Worm (Caenorhabditis elegans): ENCODE data around the gene Y14H12A.2.

Y14H12A.2 gene

ce11 chrII:3958673-3959299 is 30.7 kb downstream of the Y14H12A.2 start:
- TF ChIP-seq mxl-3 (GFP tag; optimal IDR thresholded peaks at IDR 0.05): peak; percentile 59
- no peak for TF ChIP-seq madf-5 (GFP tag; IDR thresholded peaks at IDR 0.05)
- 0 out of 2 replicates have a peak, but pooled peaks have one; percentile 29 for TF ChIP-seq lin-29 (GFP tag; IDR thresholded peaks at IDR 0.05)
- peak in 1 of 2 experiments; percentile 46 for TF ChIP-seq hif-1 (tag; optimal IDR thresholded peaks at IDR 0.05)
- no peak for TF ChIP-seq T20F7.1 (GFP tag; optimal IDR thresholded peaks at IDR 0.05)
- peak; percentile 35; the same call in 1 of the 2 replicates for TF ChIP-seq set-16 (GFP tag; IDR thresholded peaks at IDR 0.05)
- TF ChIP-seq R02D3.7 (tag; optimal IDR thresholded peaks at IDR 0.05): no peak
- TF ChIP-seq nhr-11 (tag; optimal IDR thresholded peaks at IDR 0.05): peak; percentile 68
- TF ChIP-seq spr-3 (GFP tag; optimal IDR thresholded peaks at IDR 0.05): no peak
- TF ChIP-seq ama-1 (optimal IDR thresholded peaks at IDR 0.05): no peak
- no peak for TF ChIP-seq unc-62 (GFP tag; optimal IDR thresholded peaks at IDR 0.05 in 1 of 2)
- no peak for TF ChIP-seq unc-62 (tag; optimal IDR thresholded peaks at IDR 0.05)
- TF ChIP-seq lin-38 (GFP tag; IDR thresholded peaks at IDR 0.05): peak; percentile 39
- peak; percentile 91 for TF ChIP-seq dve-1 (tag; optimal IDR thresholded peaks at IDR 0.05; ENCODE audit: insufficient read depth)
- peak; percentile 85 for TF ChIP-seq tra-1 (GFP tag; IDR thresholded peaks at IDR 0.05)
- TF ChIP-seq fkh-10 (GFP tag; optimal IDR thresholded peaks at IDR 0.05): no peak
- 0 out of 2 replicates have a peak, but pooled peaks have one; percentile 17 for TF ChIP-seq mdt-29 (GFP tag; IDR thresholded peaks at IDR 0.05)
- TF ChIP-seq lim-7 (GFP tag; IDR thresholded peaks at IDR 0.05): no peak
- TF ChIP-seq dmd-9 (GFP tag; IDR thresholded peaks at IDR 0.05): no peak
- TF ChIP-seq Y75B8A.6 (GFP tag; IDR thresholded peaks at IDR 0.05): no peak
- TF ChIP-seq ceh-44 (GFP tag; IDR thresholded peaks at IDR 0.05): no peak
- peak; percentile 29 for TF ChIP-seq ces-1 (GFP tag; optimal IDR thresholded peaks at IDR 0.05)
- no peak for TF ChIP-seq daf-8 (GFP tag; IDR thresholded peaks at IDR 0.05)
- TF ChIP-seq pha-4 (GFP tag; IDR thresholded peaks at IDR 0.05): peak; percentile 82
- TF ChIP-seq pha-4 (tag; optimal IDR thresholded peaks at IDR 0.05): peak; percentile 91
- peak; percentile 78 for TF ChIP-seq mep-1 (tag; optimal IDR thresholded peaks at IDR 0.05)
- no peak for TF ChIP-seq ceh-82 (tag; optimal IDR thresholded peaks at IDR 0.05)
- TF ChIP-seq nhr-25 (tag; optimal IDR thresholded peaks at IDR 0.05; ENCODE audit: borderline replicate concordance, insufficient read depth): no peak
- no peak for TF ChIP-seq ZK546.5 (tag; optimal IDR thresholded peaks at IDR 0.05)
- TF ChIP-seq jun-1 (tag; optimal IDR thresholded peaks at IDR 0.05): peak; percentile 14
- TF ChIP-seq sdz-12 (GFP tag; optimal IDR thresholded peaks at IDR 0.05): no peak
- TF ChIP-seq daf-19 (GFP tag; conservative IDR thresholded peaks at IDR 0.05): no peak
- no peak for TF ChIP-seq arid-1 (GFP tag; conservative IDR thresholded peaks at IDR 0.05)
- TF ChIP-seq lir-3 (tag; optimal IDR thresholded peaks at IDR 0.05): no peak
- no peak for TF ChIP-seq F26F4.8 (GFP tag; conservative IDR thresholded peaks at IDR 0.05)
- TF ChIP-seq hlh-30 (tag; optimal IDR thresholded peaks at IDR 0.05; ENCODE audit: insufficient read depth): peak; percentile 95
- no peak for TF ChIP-seq ceh-32 (tag; optimal IDR thresholded peaks at IDR 0.05; ENCODE audit: poor library complexity)
- TF ChIP-seq nhr-102 (tag; optimal IDR thresholded peaks at IDR 0.05): peak; percentile 28
- TF ChIP-seq dmd-8 (GFP tag; IDR thresholded peaks at IDR 0.05): no peak
- no peak for TF ChIP-seq zip-2 (tag; optimal IDR thresholded peaks at IDR 0.05)
- TF ChIP-seq vab-7 (GFP tag; IDR thresholded peaks at IDR 0.05): 0 out of 2 replicates have a peak, but pooled peaks have one; percentile 29
- no peak for TF ChIP-seq zfp-2 (tag; optimal IDR thresholded peaks at IDR 0.05)
- no peak for TF ChIP-seq F10B5.3 (tag; optimal IDR thresholded peaks at IDR 0.05)
- no peak for TF ChIP-seq zfp-3 (GFP tag; conservative IDR thresholded peaks at IDR 0.05)
- TF ChIP-seq attf-4 (tag; optimal IDR thresholded peaks at IDR 0.05): no peak
- TF ChIP-seq unc-130 (GFP tag; optimal IDR thresholded peaks at IDR 0.05): no peak
- peak; percentile 74 for TF ChIP-seq rbr-2 (tag; optimal IDR thresholded peaks at IDR 0.05)
- peak; percentile 6 for TF ChIP-seq ztf-7 (tag; optimal IDR thresholded peaks at IDR 0.05)
- no peak for TF ChIP-seq Y5F2A.4 (GFP tag; optimal IDR thresholded peaks at IDR 0.05)
- 0 out of 2 replicates have a peak, but pooled peaks have one; percentile 17 for TF ChIP-seq D1046.2 (GFP tag; IDR thresholded peaks at IDR 0.05)
